Fruit fly (Drosophila melanogaster): ENCODE results near the gene Pus1.

Pus1 gene

dm6 chr3R:20556281-20557113 is 36.0 kb downstream of the Pus1 start (continued):
- TF ChIP-seq gsb-n (tag; optimal IDR thresholded peaks at IDR 0.05) (no peak), CG16863 (GFP tag; optimal IDR thresholded peaks at IDR 0.05) (no peak), dati (GFP tag; IDR thresholded peaks at IDR 0.05) (no peak), CG8924 (tag; optimal IDR thresholded peaks at IDR 0.05) (peak; percentile 74), pzg (GFP tag; optimal IDR thresholded peaks at IDR 0.05) (no peak), Gug (GFP tag; IDR thresholded peaks at IDR 0.05) (peak; percentile 68; the same call in 3 of the 4 replicates), kay (GFP tag; optimal IDR thresholded peaks at IDR 0.05) (no peak), ind (GFP tag; optimal IDR thresholded peaks at IDR 0.05) (peak; percentile 65), CG2875 (GFP tag; optimal IDR thresholded peaks at IDR 0.05) (no peak), CG7271 (tag; optimal IDR thresholded peaks at IDR 0.05) (no peak), Abd-B (GFP tag; optimal IDR thresholded peaks at IDR 0.05) (peak; percentile 52), knrl (GFP tag; IDR thresholded peaks at IDR 0.05; ENCODE audit: partially characterized antibody) (no peak), fd96Cb (tag; optimal IDR thresholded peaks at IDR 0.05) (peak; percentile 11), gro (GFP tag; optimal IDR thresholded peaks at IDR 0.05) (no peak), trem (tag; optimal IDR thresholded peaks at IDR 0.05) (no peak), HLH54F (GFP tag; optimal IDR thresholded peaks at IDR 0.05) (peak; percentile 36), CG10431 (GFP tag; optimal IDR thresholded peaks at IDR 0.05) (peak; percentile 68), kah (GFP tag; optimal IDR thresholded peaks at IDR 0.05) (no peak), crp (GFP tag; optimal IDR thresholded peaks at IDR 0.05) (no peak), ac (GFP tag; optimal IDR thresholded peaks at IDR 0.05) (no peak), CG13624 (GFP tag; optimal IDR thresholded peaks at IDR 0.05) (peak; percentile 54), TFAM (GFP tag; optimal IDR thresholded peaks at IDR 0.05) (no peak), pros (GFP tag; optimal IDR thresholded peaks at IDR 0.05) (no peak), CG6689 (GFP tag; IDR thresholded peaks at IDR 0.05) (peak; percentile 76), sc (optimal IDR thresholded peaks at IDR 0.05) (no peak), sc (GFP tag; optimal IDR thresholded peaks at IDR 0.05) (no peak), gem (tag; optimal IDR thresholded peaks at IDR 0.05) (peak; percentile 77), CG8359 (GFP tag; optimal IDR thresholded peaks at IDR 0.05; ENCODE audit: borderline replicate concordance) (no peak), CG8281 (tag; optimal IDR thresholded peaks at IDR 0.05) (no peak), Nf-YA (GFP tag; IDR thresholded peaks at IDR 0.05) (peak; percentile 60; the same call in 1 of the 2 replicates), CG2712 (tag; optimal IDR thresholded peaks at IDR 0.05) (peak; percentile 71), CG9727 (GFP tag; optimal IDR thresholded peaks at IDR 0.05) (peak; percentile 67), lilli (GFP tag; optimal IDR thresholded peaks at IDR 0.05) (peak; percentile 68), Dad (GFP tag; optimal IDR thresholded peaks at IDR 0.05) (no peak), jumu (GFP tag; optimal IDR thresholded peaks at IDR 0.05) (no peak), Atf3 (GFP tag; optimal IDR thresholded peaks at IDR 0.05) (no peak), sima (GFP tag; optimal IDR thresholded peaks at IDR 0.05) (no peak), CG32772 (GFP tag; IDR thresholded peaks at IDR 0.05) (peak; percentile 69), CG17802 (tag; optimal IDR thresholded peaks at IDR 0.05) (no peak), CG13424 (tag; optimal IDR thresholded peaks at IDR 0.05) (peak; percentile 41), ewg (GFP tag; optimal IDR thresholded peaks at IDR 0.05) (peak; percentile 3), CG9437 (GFP tag; optimal IDR thresholded peaks at IDR 0.05) (peak; percentile 45), fd3F (GFP tag; optimal IDR thresholded peaks at IDR 0.05) (peak; percentile 56), cg (GFP tag; optimal IDR thresholded peaks at IDR 0.05) (no peak), CG13123 (GFP tag; optimal IDR thresholded peaks at IDR 0.05) (no peak), org-1 (GFP tag; optimal IDR thresholded peaks at IDR 0.05) (peak; percentile 43), CG2199 (GFP tag; IDR thresholded peaks at IDR 0.05) (no peak), MTF-1 (GFP tag; optimal IDR thresholded peaks at IDR 0.05; ENCODE audit: borderline replicate concordance) (no peak), Meics (GFP tag; optimal IDR thresholded peaks at IDR 0.05) (peak; percentile 75)

Data from whole organism, embryonic.